Worm (Caenorhabditis elegans): Measurements from ENCODE around the gene ddo-3.

The ddo-3 gene

ce11 chrIII:6607646-6608045, 20.0 kb downstream of the ddo-3 start:
- TF ChIP-seq lin-38 (GFP tag; IDR thresholded peaks at IDR 0.05) (no peak), T20F7.1 (GFP tag; optimal IDR thresholded peaks at IDR 0.05) (no peak), pqm-1 (tag; optimal IDR thresholded peaks at IDR 0.05) (no peak)

- TF ChIP-seq hlh-11 (tag; optimal IDR thresholded peaks at IDR 0.05), result peak; percentile 72
- peak in 1 of 2 experiments; percentile 9 for TF ChIP-seq ZK546.5 (tag; optimal IDR thresholded peaks at IDR 0.05)
- TF ChIP-seq dve-1 (tag; optimal IDR thresholded peaks at IDR 0.05; ENCODE audit: insufficient read depth), result peak; percentile 84
- TF ChIP-seq fkh-10 (GFP tag; optimal IDR thresholded peaks at IDR 0.05), result peak; percentile 13
- TF ChIP-seq unc-130 (GFP tag; optimal IDR thresholded peaks at IDR 0.05), result peak; percentile 55
- TF ChIP-seq nhr-77 (tag; optimal IDR thresholded peaks at IDR 0.05), result peak; percentile 77
- no peak for TF ChIP-seq F49E8.2 (tag; optimal IDR thresholded peaks at IDR 0.05; ENCODE audit: borderline replicate concordance)
- TF ChIP-seq daf-16 (GFP tag; optimal IDR thresholded peaks at IDR 0.05), result no peak
- peak; percentile 42 for TF ChIP-seq daf-16 (tag; optimal IDR thresholded peaks at IDR 0.05)
- TF ChIP-seq T20F7.1 (GFP tag; optimal IDR thresholded peaks at IDR 0.05), result peak; percentile 43
- TF ChIP-seq nhr-25 (tag; optimal IDR thresholded peaks at IDR 0.05; ENCODE audit: borderline replicate concordance, insufficient read depth), result peak; percentile 36
- peak; percentile 95 for TF ChIP-seq dpl-1 (GFP tag; optimal IDR thresholded peaks at IDR 0.05)
- no peak for TF ChIP-seq zfp-2 (tag; optimal IDR thresholded peaks at IDR 0.05)
- peak; percentile 87 for TF ChIP-seq mes-2 (tag; optimal IDR thresholded peaks at IDR 0.05; ENCODE audit: poor library complexity, severe bottlenecking)
- TF ChIP-seq nhr-11 (tag; optimal IDR thresholded peaks at IDR 0.05), result peak; percentile 34
- peak; percentile 28; the same call in 1 of the 2 replicates for TF ChIP-seq dmd-6 (GFP tag; IDR thresholded peaks at IDR 0.05)
- peak; percentile 75 for TF ChIP-seq lin-13 (GFP tag; optimal IDR thresholded peaks at IDR 0.05)
- peak; percentile 18 for TF ChIP-seq mxl-3 (GFP tag; optimal IDR thresholded peaks at IDR 0.05)
- peak; percentile 37; the same call in 1 of the 2 replicates for TF ChIP-seq pha-4 (GFP tag; IDR thresholded peaks at IDR 0.05)
- TF ChIP-seq pha-4 (tag; optimal IDR thresholded peaks at IDR 0.05), result no peak
- peak in 1 of 2 experiments; percentile 48 for TF ChIP-seq hif-1 (tag; optimal IDR thresholded peaks at IDR 0.05)
- TF ChIP-seq hlh-30 (tag; optimal IDR thresholded peaks at IDR 0.05; ENCODE audit: insufficient read depth), result peak; percentile 93
- TF ChIP-seq mdl-1 (tag; optimal IDR thresholded peaks at IDR 0.05), result peak in 1 of 2 experiments; percentile 77
- TF ChIP-seq nhr-48 (tag; optimal IDR thresholded peaks at IDR 0.05), result no peak
- peak; percentile 40; the same call in 1 of the 2 replicates for TF ChIP-seq hmg-1.1 (GFP tag; IDR thresholded peaks at IDR 0.05)
- TF ChIP-seq unc-62 (GFP tag; optimal IDR thresholded peaks at IDR 0.05 in 1 of 2), result no peak
- TF ChIP-seq unc-62 (tag; optimal IDR thresholded peaks at IDR 0.05), result no peak
- no peak for TF ChIP-seq spr-1 (tag; optimal IDR thresholded peaks at IDR 0.05)
- peak; percentile 45 to 88 for TF ChIP-seq lsy-2 (tag; optimal IDR thresholded peaks at IDR 0.05)
- no peak for TF ChIP-seq lir-3 (tag; optimal IDR thresholded peaks at IDR 0.05)
- peak; percentile 47 for TF ChIP-seq rbr-2 (tag; optimal IDR thresholded peaks at IDR 0.05)
- TF ChIP-seq ama-1 (optimal IDR thresholded peaks at IDR 0.05), result peak; percentile 7
- TF ChIP-seq tra-1 (GFP tag; IDR thresholded peaks at IDR 0.05), result no peak
- peak; percentile 18 for TF ChIP-seq nhr-28 (tag; optimal IDR thresholded peaks at IDR 0.05)
- TF ChIP-seq nhr-102 (tag; optimal IDR thresholded peaks at IDR 0.05), result peak; percentile 12
- TF ChIP-seq R02D3.7 (tag; optimal IDR thresholded peaks at IDR 0.05), result no peak
- TF ChIP-seq lin-38 (GFP tag; IDR thresholded peaks at IDR 0.05), result peak; percentile 78
- TF ChIP-seq aha-1 (tag), result peak; percentile 69
- peak; percentile 59 for TF ChIP-seq nhr-6 (tag; optimal IDR thresholded peaks at IDR 0.05)
- peak; percentile 87 for TF ChIP-seq mep-1 (tag; optimal IDR thresholded peaks at IDR 0.05)
- peak; percentile 18 for TF ChIP-seq ztf-7 (tag; optimal IDR thresholded peaks at IDR 0.05)
Observed at ce11 chrIII:6608101-6608672, 20.5 kb downstream of the ddo-3 start, which contains the start of the genes mdh-2 and F20H11.4. TSS of gene mdh-2 (minus strand) at chrIII:6608106. TSS of gene F20H11.4 (plus strand) at chrIII:6608622.

Data from whole organism, L4 larva.